Fruit fly (Drosophila melanogaster): ENCODE data around the gene CG14624.

Gene CG14624

dm6 chrX:1248735-1249134 is 42.2 kb downstream of the CG14624 start:
- no peak for TF ChIP-seq CG17801 (GFP tag; optimal IDR thresholded peaks at IDR 0.05; ENCODE audit: partially characterized antibody)

dm6 chrX:1249612-1250011 is 43.1 kb downstream of the CG14624 start:
- no peak for TF ChIP-seq CG17801 (GFP tag; optimal IDR thresholded peaks at IDR 0.05; ENCODE audit: partially characterized antibody)

dm6 chrX:1250104-1250503 is 43.6 kb downstream of the CG14624 start:
- no peak for TF ChIP-seq CG17801 (GFP tag; optimal IDR thresholded peaks at IDR 0.05; ENCODE audit: partially characterized antibody)

dm6 chrX:1252961-1253360 is 46.4 kb downstream of the CG14624 start:
- TF ChIP-seq CG17801 (GFP tag; optimal IDR thresholded peaks at IDR 0.05; ENCODE audit: partially characterized antibody), result no peak

dm6 chrX:1256131-1256530 is 49.6 kb downstream of the CG14624 start:
- no peak for TF ChIP-seq CG17801 (GFP tag; optimal IDR thresholded peaks at IDR 0.05; ENCODE audit: partially characterized antibody)

dm6 chrX:1256742-1257441 is 50.4 kb downstream of the CG14624 start:
- no peak for TF ChIP-seq CG17801 (GFP tag; optimal IDR thresholded peaks at IDR 0.05; ENCODE audit: partially characterized antibody)

Data from ovary, adult (tissue).